Worm (Caenorhabditis elegans): ENCODE data around the gene C05B5.5.

- TF ChIP-seq Y55F3AM.14 (GFP tag; optimal IDR thresholded peaks at IDR 0.05) (no peak), dmd-4 (tag; optimal IDR thresholded peaks at IDR 0.05) (no peak)
Measured at ce11 chrIII:9984604-9985003, 16.6 kb upstream of the C05B5.5 start.

Data from whole organism, L2 larva.